Worm (Caenorhabditis elegans) whole organism, L3 larva: ENCODE results near the gene F07F6.1.
A peak's percentile ranks its signal among the peaks of the same experiment; 100 is the strongest.

Source experiments
- ama-1 ChIP-seq: fragments of 150-350 bp; optimal IDR thresholded peaks from 2 replicates; lab custom pipeline; 2018
- ceh-82 ChIP-seq: fragments of 150-350 bp; optimal IDR thresholded peaks from 2 replicates; lab custom pipeline; 2014; ENCODE audit warnings: missing biosample characterization, missing genetic modification characterization
- ceh-9 ChIP-seq: sonication (generic microtip); optimal IDR thresholded peaks from 2 replicates; lab custom pipeline; 2018; ENCODE audit warnings: missing biosample characterization, missing genetic modification characterization
- egl-27 ChIP-seq: sonication (generic microtip); optimal IDR thresholded peaks from 4 replicates; lab custom pipeline; 2017; ENCODE audit warnings: missing biosample characterization, missing genetic modification reagents, missing genetic modification characterization
- lin-39 ChIP-seq: fragments of 150-350 bp; optimal IDR thresholded peaks from 2 replicates; lab custom pipeline; 2018; ENCODE audit warnings: missing biosample characterization, missing genetic modification reagents, missing genetic modification characterization
- nhr-12 ChIP-seq: fragments of 150-350 bp; optimal IDR thresholded peaks from 2 replicates; lab custom pipeline; 2014; ENCODE audit warnings: missing biosample characterization, missing genetic modification characterization
- nhr-23 ChIP-seq: fragments of 150-350 bp; optimal IDR thresholded peaks from 2 replicates; lab custom pipeline; 2014; ENCODE audit warnings: missing biosample characterization, missing genetic modification reagents, missing genetic modification characterization
- nhr-43 ChIP-seq: sonication (generic microtip); optimal IDR thresholded peaks from 2 replicates; lab custom pipeline; 2016; ENCODE audit warnings: mild to moderate bottlenecking, missing genetic modification characterization, missing compliant biosample characterization; ENCODE audit not compliant: poor library complexity, severe bottlenecking
- nhr-76 ChIP-seq: fragments of 150-350 bp; sonication (generic microtip); optimal IDR thresholded peaks from 5 replicates; lab custom pipeline; 2014; ENCODE audit warnings: missing biosample characterization, missing genetic modification characterization

ce11 chrII:5426054-5426453, 11.6 kb upstream of the F07F6.1 start:
- TF ChIP-seq ama-1 (peak; percentile 66), ceh-9 (tag; lab: Kevin White, UChicago) (no peak), egl-27 (tag; lab: Kevin White, UChicago) (peak; percentile 6), nhr-23 (peak; percentile 46), lin-39 (peak; percentile 13), nhr-43 (tag; lab: Kevin White, UChicago) (no peak), ceh-82 (no peak), nhr-12 (tag; lab: Kevin White, UChicago) (no peak), nhr-76 (tag; lab: Kevin White, UChicago) (no peak)
